Worm (Caenorhabditis elegans): ENCODE measurements around the gene B0563.6.

DNA sequence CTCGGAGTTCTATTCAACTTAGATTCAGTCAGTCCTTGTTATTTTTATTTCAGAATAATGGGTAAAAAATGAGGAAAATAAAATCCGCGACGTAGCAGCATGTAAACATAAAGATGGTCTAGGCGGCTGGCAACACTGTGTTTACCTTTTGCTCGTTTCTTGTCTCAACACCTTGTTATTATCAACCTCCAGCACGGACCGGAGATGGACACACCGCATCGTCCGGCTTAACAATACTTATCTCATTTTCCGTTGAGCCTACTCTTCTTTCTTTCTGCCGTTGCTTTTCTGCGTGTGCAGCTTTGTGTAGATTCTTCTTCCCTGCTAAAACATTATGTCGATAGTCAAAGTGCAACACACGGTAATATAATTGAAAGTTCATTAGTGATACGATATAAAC lies 34.5 kb upstream of the B0563.6 start:
- TF ChIP-seq cog-1 (tag; optimal IDR thresholded peaks at IDR 0.05) (no peak), ztf-29 (GFP tag; IDR thresholded peaks at IDR 0.05) (no peak), flt-1 (GFP tag; IDR thresholded peaks at IDR 0.05) (no peak), klf-2 (GFP tag; conservative IDR thresholded peaks at IDR 0.05) (no peak), ztf-23 (GFP tag; IDR thresholded peaks at IDR 0.05) (no peak)

Measured in whole organism, midembryonic.